Worm (Caenorhabditis elegans) whole organism, L4/young adult: Measurements from ENCODE around the gene mam-2.

Experiments
- W03F9.2 ChIP-seq: fragments of 150-350 bp; optimal IDR thresholded peaks from 2 replicates; lab custom pipeline; 2014; ENCODE audit warnings: missing biosample characterization, missing genetic modification characterization
- dao-5 ChIP-seq: sonication (generic microtip); optimal IDR thresholded peaks from 2 replicates; lab custom pipeline; 2016; ENCODE audit warnings: missing genotype, missing genetic modification characterization, moderate library complexity, missing compliant biosample characterization
- him-1 ChIP-seq: sonication (generic microtip); optimal IDR thresholded peaks from 2 replicates; lab custom pipeline; 2016; ENCODE audit warnings: missing genotype, missing genetic modification reagents, missing genetic modification characterization, missing compliant biosample characterization

DNA sequence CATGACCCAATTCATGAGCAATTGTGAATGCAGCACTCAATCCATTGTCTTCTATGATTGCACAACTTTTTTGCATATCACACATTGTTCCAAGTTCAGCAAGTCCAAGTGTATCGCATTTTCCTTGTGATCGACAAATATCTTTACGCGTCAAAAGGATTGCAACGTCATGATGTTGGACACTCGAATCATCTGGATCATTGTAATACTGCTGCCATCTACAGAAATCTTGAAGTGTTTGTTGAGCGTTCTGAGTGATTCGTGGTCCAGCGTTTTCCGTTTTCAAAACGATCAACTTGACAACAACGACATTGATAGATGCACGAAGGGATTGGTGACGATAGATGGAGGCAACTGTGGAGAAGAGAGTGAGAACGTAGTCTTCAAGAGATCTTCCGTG, 39.8 kb upstream of the mam-2 start:
- TF ChIP-seq W03F9.2 (no peak), dao-5 (tag; lab: Kevin White, UChicago) (no peak), him-1 (tag; lab: Kevin White, UChicago) (no peak)
